Fruit fly (Drosophila melanogaster): ENCODE measurements around the gene AP-1gamma.
A peak's percentile ranks its signal among the peaks of the same experiment; 100 is the strongest.
"Not testable (repeated sequence)": the region's sequence is repeated elsewhere in the genome, so short reads cannot be mapped to it uniquely, and the experiment has no call there.

DNA sequence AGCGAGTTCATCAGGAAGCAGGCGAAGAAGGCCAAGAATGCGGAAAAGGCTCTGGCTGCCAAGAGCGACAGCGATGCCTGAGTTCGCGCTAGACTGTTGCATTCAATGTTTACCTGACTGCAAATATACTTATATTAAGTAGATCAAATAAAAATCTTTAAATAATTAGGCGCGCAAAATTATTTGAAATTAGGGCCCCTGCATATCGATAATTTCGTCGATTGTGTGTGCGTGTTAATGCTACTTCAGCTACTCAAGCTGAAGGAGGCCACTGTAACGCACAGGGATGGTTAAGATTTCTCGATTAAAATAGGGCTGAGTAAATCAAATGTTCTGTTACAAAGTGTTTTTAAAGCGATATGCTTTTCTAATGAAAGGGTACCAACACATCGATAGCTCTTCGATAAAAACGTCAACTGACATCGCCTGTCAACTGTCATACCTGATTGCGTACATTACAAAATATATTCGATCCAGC lies 21.8 kb upstream of the AP-1gamma start, which contains the start of gene CG32706:
- not testable (repeated sequence) for TF ChIP-seq peb (GFP tag; IDR thresholded peaks at IDR 0.05); zf30C (GFP tag; optimal IDR thresholded peaks at IDR 0.05); gro (GFP tag; optimal IDR thresholded peaks at IDR 0.05); kay (GFP tag; optimal IDR thresholded peaks at IDR 0.05); dysf (GFP tag; IDR thresholded peaks at IDR 0.05); CG6272 (GFP tag; IDR thresholded peaks at IDR 0.05); Dbx (GFP tag; IDR thresholded peaks at IDR 0.05)
- TF ChIP-seq nerfin-2 (GFP tag; IDR thresholded peaks at IDR 0.05; ENCODE audit: partially characterized antibody): peak; percentile 44; the same call in 1 of the 2 replicates
